Worm (Caenorhabditis elegans): ENCODE data around the gene spl-1.
A peak's percentile ranks its signal among the peaks of the same experiment; 100 is the strongest.

Gene spl-1

ce11 chrIV:385150-385937, 2.4 kb upstream of the spl-1 start, which contains the start of gene rps-24 (continued):
- TF ChIP-seq ztf-25 (GFP tag; IDR thresholded peaks at IDR 0.05): peak; percentile 99
- TF ChIP-seq xnd-1 (tag; optimal IDR thresholded peaks at IDR 0.05): peak; percentile 6
- peak; percentile 88 for TF ChIP-seq tlf-1 (GFP tag; optimal IDR thresholded peaks at IDR 0.05)
- TF ChIP-seq lir-1 (GFP tag; conservative IDR thresholded peaks at IDR 0.05): peak; percentile 95
- TF ChIP-seq zfh-2 (GFP tag; conservative IDR thresholded peaks at IDR 0.05): peak; percentile 67
- TF ChIP-seq T07F8.4 (tag; optimal IDR thresholded peaks at IDR 0.05): peak; percentile 84
- TF ChIP-seq egl-18 (GFP tag; IDR thresholded peaks at IDR 0.05): 0 out of 2 replicates have a peak, but pooled peaks have one; percentile 37
- peak; percentile 92; the same call in 1 of the 2 replicates for TF ChIP-seq C17E4.6 (GFP tag; IDR thresholded peaks at IDR 0.05)
- peak; percentile 100 for TF ChIP-seq D2030.7 (GFP tag; IDR thresholded peaks at IDR 0.05)
- peak; percentile 40 for TF ChIP-seq akir-1 (GFP tag; optimal IDR thresholded peaks at IDR 0.05)
- peak; percentile 71 for TF ChIP-seq hmg-20 (GFP tag; IDR thresholded peaks at IDR 0.05)
- peak; percentile 41 for TF ChIP-seq B0035.1 (tag; optimal IDR thresholded peaks at IDR 0.05)
- TF ChIP-seq snpc-3.4 (tag; optimal IDR thresholded peaks at IDR 0.05): peak; percentile 49
- TF ChIP-seq ztf-18 (tag; optimal IDR thresholded peaks at IDR 0.05): peak; percentile 78
- peak; percentile 91; the same call in 1 of the 2 replicates for TF ChIP-seq ceh-58 (GFP tag; IDR thresholded peaks at IDR 0.05)
- peak; percentile 91 for TF ChIP-seq madf-10 (tag; optimal IDR thresholded peaks at IDR 0.05)
- TF ChIP-seq snpc-1.3 (tag; optimal IDR thresholded peaks at IDR 0.05; ENCODE audit: insufficient read depth): peak; percentile 26
- TF ChIP-seq unc-130 (GFP tag; optimal IDR thresholded peaks at IDR 0.05): peak; percentile 88
- peak; percentile 75 for TF ChIP-seq zim-3 (tag; optimal IDR thresholded peaks at IDR 0.05)
- peak; percentile 99 for TF ChIP-seq F33H1.4 (GFP tag; IDR thresholded peaks at IDR 0.05)
- peak; percentile 47 for TF ChIP-seq F22D6.2 (tag; optimal IDR thresholded peaks at IDR 0.05)

- no peak for TF ChIP-seq lag-1 (GFP tag; IDR thresholded peaks at IDR 0.05)
- no peak for TF ChIP-seq B0035.1 (tag; optimal IDR thresholded peaks at IDR 0.05)
- TF ChIP-seq nhr-27 (tag; optimal IDR thresholded peaks at IDR 0.05): no peak
- TF ChIP-seq egl-18 (GFP tag; IDR thresholded peaks at IDR 0.05): no peak
- TF ChIP-seq madf-10 (tag; optimal IDR thresholded peaks at IDR 0.05): no peak
- peak; percentile 15; the same call in 1 of the 2 replicates for TF ChIP-seq mcd-1 (GFP tag; IDR thresholded peaks at IDR 0.05)
- no peak for TF ChIP-seq snpc-3.4 (tag; optimal IDR thresholded peaks at IDR 0.05)
- no peak for TF ChIP-seq Y67H2A.10 (GFP tag; conservative IDR thresholded peaks at IDR 0.05)
- no peak for TF ChIP-seq lin-35 (GFP tag; optimal IDR thresholded peaks at IDR 0.05)
- TF ChIP-seq attf-3 (GFP tag; conservative IDR thresholded peaks at IDR 0.05): no peak
- TF ChIP-seq F49E8.2 (tag; optimal IDR thresholded peaks at IDR 0.05; ENCODE audit: insufficient read depth): peak; percentile 66
- peak; percentile 67 for TF ChIP-seq madf-6 (GFP tag; IDR thresholded peaks at IDR 0.05)
- peak; percentile 92 for TF ChIP-seq F33H1.4 (GFP tag; IDR thresholded peaks at IDR 0.05)
- no peak for TF ChIP-seq C06A6.2 (GFP tag; conservative IDR thresholded peaks at IDR 0.05)
- no peak for TF ChIP-seq nhr-90 (tag; optimal IDR thresholded peaks at IDR 0.05)
- TF ChIP-seq Y95B8A.8 (GFP tag; IDR thresholded peaks at IDR 0.05): no peak
- no peak for TF ChIP-seq ekl-4 (GFP tag; IDR thresholded peaks at IDR 0.05)
- TF ChIP-seq hlh-12 (tag; optimal IDR thresholded peaks at IDR 0.05): no peak
- peak; percentile 53; the same call in 1 of the 2 replicates for TF ChIP-seq dox-1 (GFP tag; IDR thresholded peaks at IDR 0.05)
- peak; percentile 52 for TF ChIP-seq unc-130 (GFP tag; optimal IDR thresholded peaks at IDR 0.05)
- no peak for TF ChIP-seq nfya-1 (tag; optimal IDR thresholded peaks at IDR 0.05; ENCODE audit: borderline replicate concordance, insufficient read depth)
- TF ChIP-seq snpc-4 (GFP tag; optimal IDR thresholded peaks at IDR 0.05): peak; percentile 2
- peak in 1 of 4 experiments; percentile 17 for TF ChIP-seq snpc-4 (tag; optimal IDR thresholded peaks at IDR 0.05)
- peak; percentile 65 for TF ChIP-seq lsl-1 (GFP tag; optimal IDR thresholded peaks at IDR 0.05)
- peak; percentile 97 for TF ChIP-seq lin-54 (GFP tag; optimal IDR thresholded peaks at IDR 0.05)
- TF ChIP-seq D2030.7 (GFP tag; IDR thresholded peaks at IDR 0.05): peak; percentile 84
- peak; percentile 53 for TF ChIP-seq dpl-1 (GFP tag; optimal IDR thresholded peaks at IDR 0.05)
- TF ChIP-seq snpc-1.3 (tag; optimal IDR thresholded peaks at IDR 0.05; ENCODE audit: insufficient read depth): peak; percentile 37
- peak; percentile 41; the same call in 1 of the 2 replicates for TF ChIP-seq ceh-91 (GFP tag; IDR thresholded peaks at IDR 0.05)
- peak; percentile 91 for TF ChIP-seq efl-1 (GFP tag; optimal IDR thresholded peaks at IDR 0.05)
- no peak for TF ChIP-seq nhr-80 (tag; optimal IDR thresholded peaks at IDR 0.05)
Measured at ce11 chrIV:379605-380004, 3.4 kb downstream of the spl-1 start.

Measured in whole organism, young adult.